Fruit fly (Drosophila melanogaster) whole organism, prepupa: ENCODE measurements around the gene CG13042.

Experiments used
- Blimp-1 ChIP-seq: fragments of 200-800 bp; sonication (Bioruptor generic); optimal IDR thresholded peaks from 3 replicates; lab custom pipeline; 2017; ENCODE audit warnings: missing biosample characterization, missing genetic modification characterization, mild to moderate bottlenecking, moderate library complexity, missing genetic modification reagents
- CG10631 ChIP-seq: fragments of 200-800 bp; sonication (Bioruptor generic); optimal IDR thresholded peaks from 2 replicates; lab custom pipeline; 2016; ENCODE audit warnings: missing biosample characterization, missing genetic modification characterization
- CG10669 ChIP-seq: fragments of 200-800 bp; sonication (Bioruptor generic); optimal IDR thresholded peaks from 3 replicates; lab custom pipeline; 2018; ENCODE audit warnings: missing biosample characterization, mild to moderate bottlenecking, missing genetic modification characterization, moderate library complexity
- CG11294 ChIP-seq: fragments of 200-800 bp; sonication (Bioruptor generic); IDR thresholded peaks from 2 replicates; pipeline ENCODE4 v1.3.6; 2022; ENCODE audit warnings: missing biosample characterization, missing genetic modification characterization
- CG11762 ChIP-seq: fragments of 200-800 bp; sonication (Bioruptor generic); optimal IDR thresholded peaks from 3 replicates; lab custom pipeline; 2016; ENCODE audit warnings: missing biosample characterization, missing genetic modification characterization; ENCODE audit not compliant: insufficient read depth
- CG15336 ChIP-seq: fragments of 200-800 bp; sonication (Bioruptor generic); IDR thresholded peaks from 2 replicates; pipeline ENCODE4 v1.3.6; 2022; ENCODE audit warnings: missing biosample characterization, missing genetic modification characterization
- CG16779 ChIP-seq: fragments of 200-800 bp; sonication (Bioruptor generic); optimal IDR thresholded peaks from 3 replicates; lab custom pipeline; 2017; ENCODE audit warnings: missing biosample characterization, mild to moderate bottlenecking, missing genetic modification characterization
- CG3032 ChIP-seq: fragments of 200-800 bp; optimal IDR thresholded peaks from 2 replicates; lab custom pipeline; 2019; ENCODE audit warnings: missing biosample characterization, mild to moderate bottlenecking, missing genetic modification characterization, moderate library complexity
- CG31627 ChIP-seq: fragments of 200-800 bp; sonication (Bioruptor generic); optimal IDR thresholded peaks from 3 replicates; lab custom pipeline; 2016; ENCODE audit warnings: missing biosample characterization, missing genetic modification characterization
- CG32006 ChIP-seq: fragments of 200-800 bp; sonication (Bioruptor generic); optimal IDR thresholded peaks from 3 replicates; lab custom pipeline; 2017; ENCODE audit warnings: missing biosample characterization, mild to moderate bottlenecking, missing genetic modification characterization
- CG34406 ChIP-seq: fragments of 200-800 bp; sonication (Bioruptor generic); optimal IDR thresholded peaks from 3 replicates; lab custom pipeline; 2016; ENCODE audit warnings: missing biosample characterization, missing genetic modification characterization
- CG3919 ChIP-seq: fragments of 200-800 bp; sonication (Bioruptor generic); optimal IDR thresholded peaks from 3 replicates; lab custom pipeline; 2016; ENCODE audit warnings: missing biosample characterization, missing genetic modification characterization
- CG4318 ChIP-seq: fragments of 200-800 bp; sonication (Bioruptor generic); optimal IDR thresholded peaks from 3 replicates; lab custom pipeline; 2017; ENCODE audit warnings: missing biosample characterization, mild to moderate bottlenecking, missing genetic modification characterization
- CG6163 ChIP-seq: fragments of 200-800 bp; sonication (Bioruptor generic); IDR thresholded peaks from 3 replicates; pipeline ENCODE4 v1.3.6; 2022; ENCODE audit warnings: missing biosample characterization, missing genetic modification characterization
- CG6792 ChIP-seq: fragments of 200-800 bp; sonication (Bioruptor generic); optimal IDR thresholded peaks from 3 replicates; lab custom pipeline; 2016; ENCODE audit warnings: missing biosample characterization, missing genetic modification characterization
- CG6808 ChIP-seq: fragments of 200-800 bp; sonication (Bioruptor generic); optimal IDR thresholded peaks from 3 replicates; lab custom pipeline; 2017; ENCODE audit warnings: missing biosample characterization, missing genetic modification characterization, mild to moderate bottlenecking, moderate library complexity, missing genetic modification reagents
- CG6854 ChIP-seq: fragments of 200-800 bp; sonication (Bioruptor generic); optimal IDR thresholded peaks from 2 replicates; lab custom pipeline; 2017; ENCODE audit warnings: missing biosample characterization, mild to moderate bottlenecking, missing genetic modification characterization
- CG8319 ChIP-seq: fragments of 200-800 bp; sonication (Bioruptor generic); optimal IDR thresholded peaks from 3 replicates; lab custom pipeline; 2016; ENCODE audit warnings: missing biosample characterization, missing genetic modification characterization
- CG8632 ChIP-seq: fragments of 200-800 bp; sonication (Bioruptor generic); optimal IDR thresholded peaks from 3 replicates; lab custom pipeline; 2016; ENCODE audit warnings: missing biosample characterization, missing genetic modification characterization
- CG9139 ChIP-seq: fragments of 200-800 bp; sonication (Bioruptor generic); optimal IDR thresholded peaks from 3 replicates; lab custom pipeline; 2017; ENCODE audit warnings: missing biosample characterization, mild to moderate bottlenecking, missing genetic modification characterization
- Eip75B ChIP-seq: fragments of 200-800 bp; sonication (Bioruptor generic); optimal IDR thresholded peaks from 3 replicates; lab custom pipeline; 2016; ENCODE audit warnings: missing biosample characterization, missing genetic modification characterization
- Eip78C ChIP-seq: fragments of 200-800 bp; sonication (Bioruptor generic); peaks from one replicate; lab custom pipeline; 2016; ENCODE audit warnings: missing biosample characterization, missing genetic modification characterization
- Eip93F ChIP-seq: fragments of 200-800 bp; sonication (Bioruptor generic); optimal IDR thresholded peaks from 2 replicates; lab custom pipeline; 2016; ENCODE audit warnings: missing biosample characterization, mild to moderate bottlenecking, missing genetic modification characterization
- Ets21C ChIP-seq: fragments of 200-800 bp; sonication (Bioruptor generic); optimal IDR thresholded peaks from 3 replicates; lab custom pipeline; 2016; ENCODE audit warnings: missing biosample characterization, missing genetic modification characterization
- Ets96B ChIP-seq: fragments of 200-800 bp; optimal IDR thresholded peaks from 2 replicates; lab custom pipeline; 2019; ENCODE audit warnings: missing biosample characterization, mild to moderate bottlenecking, missing genetic modification characterization, moderate library complexity
- Hr38 ChIP-seq: sonication (Bioruptor generic); optimal IDR thresholded peaks from 2 replicates; lab custom pipeline; 2016; ENCODE audit warnings: missing biosample characterization, missing genetic modification characterization
- Lpt ChIP-seq: fragments of 200-800 bp; sonication (Bioruptor generic); optimal IDR thresholded peaks from 3 replicates; lab custom pipeline; 2016; ENCODE audit warnings: missing biosample characterization, missing genetic modification characterization
- Smox ChIP-seq: fragments of 200-800 bp; sonication (Bioruptor generic); optimal IDR thresholded peaks from 3 replicates; lab custom pipeline; 2016; ENCODE audit warnings: missing biosample characterization, missing genetic modification characterization
- Sox102F ChIP-seq: fragments of 200-800 bp; sonication (Bioruptor generic); optimal IDR thresholded peaks from 2 replicates; lab custom pipeline; 2016; ENCODE audit warnings: missing biosample characterization, mild to moderate bottlenecking, missing genetic modification characterization
- Sox14 ChIP-seq: fragments of 200-800 bp; sonication (Bioruptor generic); optimal IDR thresholded peaks from 3 replicates; lab custom pipeline; 2016; ENCODE audit warnings: missing biosample characterization, missing genetic modification characterization
- achi ChIP-seq: fragments of 200-800 bp; sonication (Bioruptor generic); optimal IDR thresholded peaks from 3 replicates; lab custom pipeline; 2016; ENCODE audit warnings: missing biosample characterization, missing genetic modification characterization
- acj6 ChIP-seq: fragments of 200-800 bp; sonication (Bioruptor generic); optimal IDR thresholded peaks from 3 replicates; lab custom pipeline; 2016; ENCODE audit warnings: missing biosample characterization, missing genetic modification characterization
- dsx ChIP-seq: fragments of 200-800 bp; optimal IDR thresholded peaks from 3 replicates; lab custom pipeline; 2019; ENCODE audit warnings: missing biosample characterization, mild to moderate bottlenecking, missing genetic modification characterization, moderate library complexity; ENCODE audit not compliant: poor library complexity, severe bottlenecking
- eg ChIP-seq: fragments of 200-800 bp; sonication (Bioruptor generic); IDR thresholded peaks from 3 replicates; pipeline ENCODE4 v1.3.6; 2022; ENCODE audit warnings: missing biosample characterization, missing genetic modification characterization
- esn ChIP-seq: fragments of 200-800 bp; sonication (Bioruptor generic); optimal IDR thresholded peaks from 2 replicates; lab custom pipeline; 2016; ENCODE audit warnings: missing biosample characterization, mild to moderate bottlenecking, missing genetic modification characterization, moderate library complexity
- fkh ChIP-seq: fragments of 200-800 bp; sonication (Bioruptor generic); optimal IDR thresholded peaks from 3 replicates; lab custom pipeline; 2017; ENCODE audit warnings: missing biosample characterization, mild to moderate bottlenecking, missing genetic modification characterization, moderate library complexity
- lz ChIP-seq: fragments of 200-800 bp; sonication (Bioruptor generic); optimal IDR thresholded peaks from 3 replicates; lab custom pipeline; 2016; ENCODE audit warnings: missing biosample characterization, missing genetic modification characterization
- net ChIP-seq: fragments of 200-800 bp; sonication (Bioruptor generic); optimal IDR thresholded peaks from 3 replicates; lab custom pipeline; 2016; ENCODE audit warnings: missing biosample characterization, missing genetic modification characterization
- spab ChIP-seq: fragments of 200-800 bp; sonication (Bioruptor generic); optimal IDR thresholded peaks from 2 replicates; lab custom pipeline; 2017; ENCODE audit warnings: missing biosample characterization, mild to moderate bottlenecking, missing genetic modification characterization, missing genetic modification reagents
- ss ChIP-seq, 2 experiments: fragments of 200-800 bp; sonication (Bioruptor generic); optimal IDR thresholded peaks; 2 replicates in 1 of 2; 3 replicates in 1 of 2; lab custom pipeline; 2017 to 2018; ENCODE audit warnings: mild to moderate bottlenecking in 2 of 2, missing biosample characterization in 2 of 2, missing genetic modification characterization in 2 of 2, moderate library complexity in 1 of 2
- topi ChIP-seq: fragments of 200-800 bp; sonication (Bioruptor generic); optimal IDR thresholded peaks from 3 replicates; lab custom pipeline; 2016; ENCODE audit warnings: missing biosample characterization, missing genetic modification characterization
- vri ChIP-seq: fragments of 200-800 bp; sonication (Bioruptor generic); optimal IDR thresholded peaks from 3 replicates; lab custom pipeline; 2016; ENCODE audit warnings: missing biosample characterization, mild to moderate bottlenecking, missing genetic modification characterization

Gene CG13042

DNA sequence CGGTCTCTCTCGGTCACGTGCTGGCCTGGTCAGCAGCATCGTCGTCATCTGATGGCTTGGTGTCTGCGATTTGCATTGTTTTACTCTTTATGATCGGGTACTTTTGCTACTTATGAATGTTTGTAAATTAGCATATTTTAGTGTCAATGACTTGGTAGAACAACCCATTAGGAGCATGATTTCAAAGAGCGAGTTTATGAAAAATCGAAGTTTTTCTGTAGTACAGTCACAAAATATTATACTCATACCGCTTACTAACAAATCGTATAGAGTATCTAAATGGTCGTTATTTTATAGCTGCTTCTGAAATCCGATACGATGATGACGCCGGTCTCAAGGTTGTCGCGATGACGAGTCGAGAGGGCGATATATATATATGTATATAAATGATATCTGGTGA, 22.0 kb downstream of the CG13042 start (continued):
- peak; percentile 85 for TF ChIP-seq CG10669 (GFP tag; lab: Kevin White, UChicago)
- TF ChIP-seq CG8632 (GFP tag; lab: Kevin White, UChicago) = peak; percentile 67
- TF ChIP-seq topi = peak; percentile 35
- peak; percentile 12 for TF ChIP-seq Sox102F

DNA sequence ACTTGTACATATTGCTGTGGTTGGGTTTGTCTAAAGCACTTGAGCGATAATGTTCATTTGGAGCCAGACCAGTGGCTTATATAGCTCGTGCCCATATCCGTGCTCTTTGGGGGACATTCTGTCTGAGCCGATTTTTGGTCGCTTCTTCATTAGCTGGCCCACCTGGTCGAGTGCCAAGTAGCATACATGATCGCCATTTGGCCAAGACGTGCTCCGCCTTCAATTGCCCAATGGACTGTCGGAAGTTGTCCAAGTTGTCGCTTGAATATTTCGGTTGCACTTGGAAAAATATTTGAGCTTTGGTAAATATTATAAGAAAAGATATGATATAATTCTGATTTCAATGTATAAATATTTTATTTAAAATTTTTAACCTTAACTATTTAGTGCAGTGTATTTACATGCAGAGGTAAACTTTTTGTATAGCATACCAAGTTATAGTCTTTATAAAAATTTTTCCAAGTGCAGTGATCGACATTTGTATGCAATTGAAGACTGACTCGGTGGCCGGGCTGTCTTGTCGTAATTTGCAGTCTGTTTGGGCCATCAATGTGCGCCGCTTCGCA, 22.9 kb downstream of the CG13042 start, which contains the start of gene CG13047:
CG13047 (minus strand) TSS at position 51 of the 566 bp plus-strand sequence.
- peak; percentile 37 for TF ChIP-seq Ets96B (tag; lab: Kevin White, UChicago)
- no peak for TF ChIP-seq CG6163 (GFP tag; lab: Robert Waterston, UW)
- TF ChIP-seq Eip78C (GFP tag; lab: Kevin White, UChicago) = peak; percentile 49
- peak; percentile 13 for TF ChIP-seq CG6808 (GFP tag; lab: Kevin White, UChicago)
- TF ChIP-seq CG11294 (GFP tag; lab: Robert Waterston, UW) = no peak
- 0 out of 2 replicates have a peak, but pooled peaks have one; percentile 26 for TF ChIP-seq CG15336 (GFP tag; lab: Robert Waterston, UW)
- TF ChIP-seq CG10631 (GFP tag; lab: Kevin White, UChicago) = peak; percentile 10
- TF ChIP-seq acj6 (GFP tag; lab: Kevin White, UChicago) = peak; percentile 13
- peak; percentile 26 for TF ChIP-seq CG10669 (GFP tag; lab: Kevin White, UChicago)
- TF ChIP-seq CG3032 (tag; lab: Kevin White, UChicago) = peak; percentile 56
- peak; percentile 2 for TF ChIP-seq CG32006
- no peak for TF ChIP-seq CG31627 (GFP tag; lab: Kevin White, UChicago)

dm6 chr3L:16283821-16284220, 24.5 kb downstream of the CG13042 start, which contains the start of gene CG13048:
Gene CG13048 (minus strand): TSS chr3L:16283921.
- no peak for TF ChIP-seq Lpt (GFP tag; lab: Kevin White, UChicago)
- TF ChIP-seq CG6163 (GFP tag; lab: Robert Waterston, UW) = no peak
- no peak for TF ChIP-seq CG16779 (tag; lab: Kevin White, UChicago)
- no peak for TF ChIP-seq net (GFP tag; lab: Kevin White, UChicago)

- TF ChIP-seq Eip75B (GFP tag; lab: Kevin White, UChicago) = no peak
- no peak for TF ChIP-seq CG6163 (GFP tag; lab: Robert Waterston, UW)
- TF ChIP-seq CG32006 = no peak
- TF ChIP-seq ss (GFP tag; optimal IDR thresholded peaks at IDR 0.05; lab: Kevin White, UChicago) = peak in 1 of 2 experiments; percentile 62
- TF ChIP-seq achi (GFP tag; lab: Kevin White, UChicago) = no peak
- TF ChIP-seq CG3919 (GFP tag; lab: Kevin White, UChicago) = no peak
- TF ChIP-seq Ets21C (GFP tag; lab: Kevin White, UChicago) = no peak
Observed at dm6 chr3L:16281880-16282556, 26.3 kb downstream of the CG13042 start, which contains the start of gene CG13049. Gene CG13049 (minus strand): TSS chr3L:16281930.

DNA sequence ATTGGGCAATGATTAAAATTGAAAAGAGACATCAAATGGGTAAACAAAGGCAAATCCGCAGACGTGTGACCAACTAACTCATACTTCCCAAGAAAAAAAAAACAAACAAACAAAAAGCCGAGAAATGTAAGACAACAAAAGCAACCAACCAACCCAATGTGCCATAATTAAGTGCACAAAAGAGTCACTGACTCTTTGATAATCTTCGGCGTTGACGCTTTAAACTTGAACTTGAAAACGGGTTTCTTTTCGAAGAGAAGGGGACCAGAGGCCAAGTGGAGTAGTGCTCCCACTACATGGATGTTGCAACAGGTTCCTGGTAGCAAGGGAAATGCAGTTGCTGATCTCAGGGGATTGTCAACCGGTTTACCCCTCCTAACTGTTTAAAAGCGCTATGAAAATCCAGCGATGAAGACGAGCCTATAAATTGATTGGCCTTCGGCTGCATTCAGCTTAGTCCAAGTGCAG, 28.3 kb downstream of the CG13042 start, which contains the start of gene CG13064:
CG13064 (plus strand) TSS at position 418 of the 468 bp plus-strand sequence.
- no peak for TF ChIP-seq Hr38 (GFP tag; lab: Kevin White, UChicago)
- no peak for TF ChIP-seq Eip93F (GFP tag; lab: Kevin White, UChicago)
- no peak for TF ChIP-seq Smox
- no peak for TF ChIP-seq CG6854 (GFP tag; lab: Kevin White, UChicago)
- TF ChIP-seq spab = no peak
- TF ChIP-seq Blimp-1 (GFP tag; lab: Kevin White, UChicago) = no peak
- TF ChIP-seq esn (GFP tag; lab: Kevin White, UChicago) = no peak
- TF ChIP-seq lz (GFP tag; lab: Kevin White, UChicago) = no peak
- no peak for TF ChIP-seq CG11762 (GFP tag; lab: Kevin White, UChicago)
- no peak for TF ChIP-seq vri (GFP tag; lab: Kevin White, UChicago)
- TF ChIP-seq CG4318 (GFP tag; lab: Kevin White, UChicago) = no peak
- no peak for TF ChIP-seq Sox14 (GFP tag; lab: Kevin White, UChicago)
- TF ChIP-seq fkh (GFP tag; lab: Kevin White, UChicago) = no peak
- no peak for TF ChIP-seq CG34406 (GFP tag; lab: Kevin White, UChicago)
- no peak for TF ChIP-seq topi
- peak; percentile 55 for TF ChIP-seq dsx (GFP tag; lab: Kevin White, UChicago)
- TF ChIP-seq CG8319 (GFP tag; lab: Kevin White, UChicago) = no peak
- TF ChIP-seq Ets96B (tag; lab: Kevin White, UChicago) = no peak
- no peak for TF ChIP-seq eg (GFP tag; lab: Robert Waterston, UW)
- TF ChIP-seq CG9139 (GFP tag; lab: Kevin White, UChicago) = no peak
- TF ChIP-seq CG6792 (GFP tag; lab: Kevin White, UChicago) = no peak
